Fruit fly (Drosophila melanogaster): ENCODE measurements around the gene Or85d.

dm6 chr3R:8520809-8521208 lies 31.6 kb upstream of the Or85d start:
- TF ChIP-seq CG7045 (GFP tag; optimal IDR thresholded peaks at IDR 0.05) (no peak), cnc (optimal IDR thresholded peaks at IDR 0.05) (no peak), ovo (GFP tag; optimal IDR thresholded peaks at IDR 0.05) (no peak), Crg-1 (GFP tag; optimal IDR thresholded peaks at IDR 0.05) (no peak), CG11617 (GFP tag; optimal IDR thresholded peaks at IDR 0.05) (no peak), CG33017 (tag; optimal IDR thresholded peaks at IDR 0.05) (no peak), CG12768 (GFP tag; optimal IDR thresholded peaks at IDR 0.05) (no peak), Clk (GFP tag; optimal IDR thresholded peaks at IDR 0.05) (no peak), CG14711 (tag; optimal IDR thresholded peaks at IDR 0.05) (no peak), toe (GFP tag; optimal IDR thresholded peaks at IDR 0.05) (no peak), pad (GFP tag; optimal IDR thresholded peaks at IDR 0.05) (no peak), kay (GFP tag; ENCODE audit: borderline replicate concordance) (no peak)

Data from whole organism, adult.